Fruit fly (Drosophila melanogaster): ENCODE results near the gene CG32221.
A peak's percentile ranks its signal among the peaks of the same experiment; 100 is the strongest.

The CG32221 gene

dm6 chr3L:19813075-19813903 is 21.2 kb upstream of the CG32221 start, which contains the start of gene Cyp305a1 (continued):
- no peak for TF ChIP-seq maf-S (GFP tag; optimal IDR thresholded peaks at IDR 0.05)
- no peak for TF ChIP-seq cg (GFP tag; optimal IDR thresholded peaks at IDR 0.05)
- TF ChIP-seq fd64A (GFP tag; optimal IDR thresholded peaks at IDR 0.05): no peak
- no peak for TF ChIP-seq Fer3 (tag; optimal IDR thresholded peaks at IDR 0.05)
- TF ChIP-seq CG14014 (GFP tag; IDR thresholded peaks at IDR 0.05): peak; percentile 18; the same call in 1 of the 2 replicates
- TF ChIP-seq HLH4C (GFP tag; IDR thresholded peaks at IDR 0.05; ENCODE audit: partially characterized antibody): no peak
- no peak for TF ChIP-seq CG10959 (GFP tag; IDR thresholded peaks at IDR 0.05)
- TF ChIP-seq ewg (GFP tag; optimal IDR thresholded peaks at IDR 0.05): no peak
- TF ChIP-seq CG6854 (GFP tag; optimal IDR thresholded peaks at IDR 0.05): no peak
- peak; percentile 37 for TF ChIP-seq pfk (GFP tag; optimal IDR thresholded peaks at IDR 0.05)
- no peak for TF ChIP-seq Pdp1 (GFP tag; optimal IDR thresholded peaks at IDR 0.05)
- TF ChIP-seq zfh2 (GFP tag; optimal IDR thresholded peaks at IDR 0.05): no peak
- no peak for TF ChIP-seq CG10654 (GFP tag; optimal IDR thresholded peaks at IDR 0.05)
- TF ChIP-seq chm (GFP tag; IDR thresholded peaks at IDR 0.05): no peak
- 0 out of 3 replicates have a peak, but pooled peaks have one; percentile 28 for TF ChIP-seq gce (GFP tag; IDR thresholded peaks at IDR 0.05)
- TF ChIP-seq Dll (GFP tag; IDR thresholded peaks at IDR 0.05; ENCODE audit: partially characterized antibody): no peak
- peak; percentile 14 for TF ChIP-seq CG3281 (GFP tag; optimal IDR thresholded peaks at IDR 0.05)
- TF ChIP-seq CG14441 (GFP tag; IDR thresholded peaks at IDR 0.05): no peak
- TF ChIP-seq CG2889 (GFP tag; IDR thresholded peaks at IDR 0.05): no peak
- no peak for TF ChIP-seq so (GFP tag; IDR thresholded peaks at IDR 0.05)
- TF ChIP-seq CG8924 (tag; optimal IDR thresholded peaks at IDR 0.05): no peak
- TF ChIP-seq Ada2b (GFP tag; IDR thresholded peaks at IDR 0.05): no peak
- no peak for TF ChIP-seq Dip2 (GFP tag; IDR thresholded peaks at IDR 0.05)
- TF ChIP-seq CG10431 (GFP tag; optimal IDR thresholded peaks at IDR 0.05): no peak
- peak; percentile 68 for TF ChIP-seq Deaf1 (tag; optimal IDR thresholded peaks at IDR 0.05)
- peak; percentile 57 for TF ChIP-seq CG7987 (GFP tag; optimal IDR thresholded peaks at IDR 0.05)
- no peak for TF ChIP-seq ro (GFP tag; IDR thresholded peaks at IDR 0.05)
- TF ChIP-seq CG4707 (GFP tag; optimal IDR thresholded peaks at IDR 0.05): no peak
- TF ChIP-seq CG31388 (GFP tag; optimal IDR thresholded peaks at IDR 0.05): no peak
- TF ChIP-seq CG43689 (GFP tag; IDR thresholded peaks at IDR 0.05): no peak
- TF ChIP-seq Med (GFP tag): peak; percentile 79
- TF ChIP-seq CG8290 (GFP tag; optimal IDR thresholded peaks at IDR 0.05): no peak
- no peak for TF ChIP-seq CG8290 (tag; optimal IDR thresholded peaks at IDR 0.05)
- no peak for TF ChIP-seq slp2 (GFP tag; optimal IDR thresholded peaks at IDR 0.05)
- TF ChIP-seq grau (tag; optimal IDR thresholded peaks at IDR 0.05): no peak
- TF ChIP-seq CG4404 (GFP tag; IDR thresholded peaks at IDR 0.05): no peak
- TF ChIP-seq CG17385 (GFP tag; optimal IDR thresholded peaks at IDR 0.05): no peak
- TF ChIP-seq HLH54F (GFP tag; optimal IDR thresholded peaks at IDR 0.05): no peak
- peak; percentile 47 for TF ChIP-seq CG15514 (GFP tag; optimal IDR thresholded peaks at IDR 0.05)
- no peak for TF ChIP-seq wor (GFP tag; IDR thresholded peaks at IDR 0.05)
- TF ChIP-seq sqz (GFP tag; optimal IDR thresholded peaks at IDR 0.05): no peak
- TF ChIP-seq CG34224 (GFP tag; IDR thresholded peaks at IDR 0.05; ENCODE audit: partially characterized antibody): no peak
- no peak for TF ChIP-seq sna (GFP tag; IDR thresholded peaks at IDR 0.05; ENCODE audit: partially characterized antibody)
- TF ChIP-seq fru (optimal IDR thresholded peaks at IDR 0.05): no peak
- TF ChIP-seq CG17912 (GFP tag; optimal IDR thresholded peaks at IDR 0.05): no peak
- no peak for TF ChIP-seq pb (GFP tag; optimal IDR thresholded peaks at IDR 0.05)
- TF ChIP-seq CG17612 (GFP tag; IDR thresholded peaks at IDR 0.05): no peak
- TF ChIP-seq CG10543 (GFP tag; optimal IDR thresholded peaks at IDR 0.05): peak; percentile 90
- TF ChIP-seq CG2712 (tag; optimal IDR thresholded peaks at IDR 0.05): no peak
- no peak for TF ChIP-seq Bteb2 (GFP tag; optimal IDR thresholded peaks at IDR 0.05)
